Fruit fly (Drosophila melanogaster) whole organism: ENCODE results near the gene CG1983.

Experiments used
- CG8478 ChIP-seq: fragments of >200 bp; optimal IDR thresholded peaks from 2 replicates; lab custom pipeline; 2018; ENCODE audit warnings: inconsistent platforms
- Dll ChIP-seq: fragments of >200 bp; optimal IDR thresholded peaks from 2 replicates; lab custom pipeline; 2017
- EcR ChIP-seq, 2 experiments: fragments of >200 bp; optimal IDR thresholded peaks; 2 replicates each; lab custom pipeline; 2017; ENCODE audit warnings: missing biosample characterization in 2 of 2, missing genetic modification characterization in 2 of 2, missing genetic modification reagents in 2 of 2
- pan ChIP-seq: fragments of >200 bp; optimal IDR thresholded peaks from 2 replicates; lab custom pipeline; 2017
- psq ChIP-seq: fragments of >200 bp; optimal IDR thresholded peaks from 2 replicates; lab custom pipeline; 2017
- usp ChIP-seq: fragments of >200 bp; optimal IDR thresholded peaks from 2 replicates; lab custom pipeline; 2017; ENCODE audit warnings: missing biosample characterization, missing genetic modification characterization, mixed read lengths

CG1983 gene

dm6 chr3R:30163228-30163627, 14.3 kb downstream of the CG1983 start:
- TF ChIP-seq usp = no peak
- no peak for TF ChIP-seq CG8478 (lab: Kevin White, UChicago)
- TF ChIP-seq psq (lab: Kevin White, UChicago) = no peak
- no peak for TF ChIP-seq Dll
- TF ChIP-seq EcR (GFP tag; optimal IDR thresholded peaks at IDR 0.05; lab: Kevin White, UChicago) = no peak
- no peak for TF ChIP-seq pan (lab: Kevin White, UChicago)

dm6 chr3R:30160312-30160942, 17.1 kb downstream of the CG1983 start, which contains the start of gene CG11498:
TSS of gene CG11498 (minus strand) at chr3R:30160473.
- TF ChIP-seq pan (lab: Kevin White, UChicago) (no peak), Dll (no peak), CG8478 (lab: Kevin White, UChicago) (no peak), psq (lab: Kevin White, UChicago) (no peak), usp (no peak), EcR (GFP tag; optimal IDR thresholded peaks at IDR 0.05; lab: Kevin White, UChicago) (no peak)

dm6 chr3R:30153864-30154263, 23.6 kb downstream of the CG1983 start:
- TF ChIP-seq pan (lab: Kevin White, UChicago) (no peak), CG8478 (lab: Kevin White, UChicago) (no peak), Dll (no peak), psq (lab: Kevin White, UChicago) (no peak), EcR (GFP tag; optimal IDR thresholded peaks at IDR 0.05; lab: Kevin White, UChicago) (no peak), usp (no peak)

- no peak for TF ChIP-seq EcR (GFP tag; optimal IDR thresholded peaks at IDR 0.05; lab: Kevin White, UChicago)
- no peak for TF ChIP-seq psq (lab: Kevin White, UChicago)
- TF ChIP-seq usp = no peak
- no peak for TF ChIP-seq pan (lab: Kevin White, UChicago)
- TF ChIP-seq CG8478 (lab: Kevin White, UChicago) = no peak
- no peak for TF ChIP-seq Dll
Observed at dm6 chr3R:30151300-30152109, 26.0 kb downstream of the CG1983 start, which contains the start of gene CG15529. TSS of gene CG15529 (plus strand) at chr3R:30152059.

- TF ChIP-seq usp (no peak), CG8478 (lab: Kevin White, UChicago) (no peak), psq (lab: Kevin White, UChicago) (no peak), Dll (no peak), EcR (GFP tag; optimal IDR thresholded peaks at IDR 0.05; lab: Kevin White, UChicago) (no peak), pan (lab: Kevin White, UChicago) (no peak)
Observed at dm6 chr3R:30150602-30151001, 26.9 kb downstream of the CG1983 start.

- TF ChIP-seq CG8478 (lab: Kevin White, UChicago) (no peak), Dll (no peak), usp (no peak), pan (lab: Kevin White, UChicago) (no peak)
Observed at dm6 chr3R:30149506-30149905, 28.0 kb downstream of the CG1983 start, which contains the start of gene AdoR. TSS of gene AdoR (minus strand) at chr3R:30149606.

dm6 chr3R:30134063-30135047, 43.1 kb downstream of the CG1983 start, which contains the start of gene Tpi:
TSS of gene Tpi (minus strand) at chr3R:30134599.
- TF ChIP-seq EcR (GFP tag; optimal IDR thresholded peaks at IDR 0.05; lab: Kevin White, UChicago) (no peak), CG8478 (lab: Kevin White, UChicago) (peak; percentile 61), usp (no peak), psq (lab: Kevin White, UChicago) (no peak), Dll (no peak), pan (lab: Kevin White, UChicago) (no peak)

dm6 chr3R:30132295-30132694, 45.2 kb downstream of the CG1983 start, which contains the start of gene CG31029:
TSS of gene CG31029 (minus strand) at chr3R:30132395.
- TF ChIP-seq EcR (GFP tag; optimal IDR thresholded peaks at IDR 0.05; lab: Kevin White, UChicago) = no peak
- no peak for TF ChIP-seq Dll
- TF ChIP-seq CG8478 (lab: Kevin White, UChicago) = no peak
- TF ChIP-seq usp = no peak
- TF ChIP-seq psq (lab: Kevin White, UChicago) = no peak
- no peak for TF ChIP-seq pan (lab: Kevin White, UChicago)

dm6 chr3R:30129019-30129418, 48.5 kb downstream of the CG1983 start, which contains the start of gene Ppi1:
TSS of gene Ppi1 (minus strand) at chr3R:30129119.
- no peak for TF ChIP-seq CG8478 (lab: Kevin White, UChicago)
- TF ChIP-seq psq (lab: Kevin White, UChicago) = no peak
- TF ChIP-seq pan (lab: Kevin White, UChicago) = no peak
- no peak for TF ChIP-seq Dll
- no peak for TF ChIP-seq EcR (GFP tag; optimal IDR thresholded peaks at IDR 0.05; lab: Kevin White, UChicago)
- TF ChIP-seq usp = no peak
